Worm (Caenorhabditis elegans): ENCODE measurements around the gene T16G1.6.

The T16G1.6 gene

DNA sequence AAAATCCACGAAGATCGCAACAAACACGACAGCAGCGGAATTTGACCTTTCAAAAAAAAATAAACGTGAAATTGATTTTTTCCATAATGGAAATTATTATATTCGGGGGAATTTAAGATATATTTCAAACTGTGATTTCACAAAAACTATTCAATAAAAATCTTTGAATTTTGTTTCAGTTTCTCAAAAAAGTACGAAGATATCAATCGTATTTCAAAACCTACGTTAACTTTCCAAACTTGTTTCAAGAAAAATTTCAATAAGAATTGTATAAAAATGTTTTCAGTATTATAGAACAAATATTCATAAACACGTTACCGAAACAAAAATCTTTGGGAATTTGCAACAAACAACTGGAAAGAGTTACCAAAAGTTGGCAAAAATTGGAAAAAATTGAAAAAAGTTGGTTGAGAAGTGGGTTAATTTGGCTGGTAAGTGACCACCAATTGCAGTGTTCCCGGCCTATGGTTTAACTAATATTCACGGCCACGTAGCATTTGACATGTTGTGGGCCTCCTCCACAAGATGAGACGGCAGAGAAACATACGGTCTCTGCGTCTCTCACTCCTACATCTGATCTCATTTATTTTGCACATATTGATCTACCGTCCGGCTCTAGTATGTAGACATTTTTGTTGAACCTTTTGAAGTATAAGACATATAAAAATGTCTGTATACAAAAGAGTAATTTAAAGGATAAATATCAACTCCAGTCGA lies 14.0 kb upstream of the T16G1.6 start, which contains the start of the genes T16G1.9 and T16G1.18 (continued):
- TF ChIP-seq nhr-19 (GFP tag; conservative IDR thresholded peaks at IDR 0.05) (peak; percentile 27; the same call in 1 of the 2 replicates), elt-3 (tag; optimal IDR thresholded peaks at IDR 0.05) (peak in 1 of 6 experiments; percentile 6), unc-30 (tag; optimal IDR thresholded peaks at IDR 0.05) (no peak), ztf-11 (tag; optimal IDR thresholded peaks at IDR 0.05) (no peak), skn-1 (tag; optimal IDR thresholded peaks at IDR 0.05) (no peak), lsy-2 (tag; optimal IDR thresholded peaks at IDR 0.05) (peak; percentile 41 to 67), alr-1 (tag; optimal IDR thresholded peaks at IDR 0.05; ENCODE audit: borderline replicate concordance) (no peak), nhr-84 (tag; optimal IDR thresholded peaks at IDR 0.05) (no peak), isw-1 (GFP tag; IDR thresholded peaks at IDR 0.05) (no peak), sptf-1 (tag; optimal IDR thresholded peaks at IDR 0.05) (no peak), fkh-10 (GFP tag; optimal IDR thresholded peaks at IDR 0.05) (no peak), pqm-1 (tag; optimal IDR thresholded peaks at IDR 0.05) (no peak), hlh-4 (tag; optimal IDR thresholded peaks at IDR 0.05) (no peak), egl-13 (tag; optimal IDR thresholded peaks at IDR 0.05) (no peak), nhr-90 (tag; optimal IDR thresholded peaks at IDR 0.05; ENCODE audit: poor library complexity) (no peak), nhr-47 (tag; optimal IDR thresholded peaks at IDR 0.05) (peak; percentile 24), sox-4 (tag; optimal IDR thresholded peaks at IDR 0.05) (no peak), lin-14 (GFP tag; optimal IDR thresholded peaks at IDR 0.05) (peak; percentile 77), mdl-1 (tag; optimal IDR thresholded peaks at IDR 0.05) (no peak), mep-1 (tag; optimal IDR thresholded peaks at IDR 0.05) (peak; percentile 43), efl-1 (optimal IDR thresholded peaks at IDR 0.05) (peak; percentile 58 to 65), efl-1 (GFP tag; optimal IDR thresholded peaks at IDR 0.05 in 1 of 2) (peak in 1 of 2 experiments; percentile 28), swsn-7 (tag; optimal IDR thresholded peaks at IDR 0.05) (peak; percentile 19), lir-3 (tag; optimal IDR thresholded peaks at IDR 0.05; ENCODE audit: poor library complexity) (no peak), tbx-2 (tag; optimal IDR thresholded peaks at IDR 0.05) (peak; percentile 14), nhr-20 (tag; optimal IDR thresholded peaks at IDR 0.05) (peak; percentile 25), ceh-8 (GFP tag; optimal IDR thresholded peaks at IDR 0.05) (no peak), nhr-76 (tag; optimal IDR thresholded peaks at IDR 0.05) (no peak), aha-1 (tag; optimal IDR thresholded peaks at IDR 0.05) (no peak), pag-3 (tag; optimal IDR thresholded peaks at IDR 0.05; ENCODE audit: borderline replicate concordance, insufficient read depth) (no peak), xbp-1 (tag; optimal IDR thresholded peaks at IDR 0.05) (peak; percentile 36), ama-1 (optimal IDR thresholded peaks at IDR 0.05) (no peak), nhr-28 (tag; optimal IDR thresholded peaks at IDR 0.05) (no peak), rnt-1 (tag; optimal IDR thresholded peaks at IDR 0.05) (peak; percentile 27), ceh-63 (GFP tag; optimal IDR thresholded peaks at IDR 0.05) (no peak), jun-1 (tag; optimal IDR thresholded peaks at IDR 0.05) (no peak), egl-27 (tag; optimal IDR thresholded peaks at IDR 0.05) (no peak), snu-23 (GFP tag; optimal IDR thresholded peaks at IDR 0.05) (peak; percentile 56), snpc-4 (tag; optimal IDR thresholded peaks at IDR 0.05) (no peak), efl-3 (GFP tag; optimal IDR thresholded peaks at IDR 0.05) (no peak), unc-130 (tag; optimal IDR thresholded peaks at IDR 0.05) (no peak), grh-1 (GFP tag; IDR thresholded peaks at IDR 0.05) (no peak), nhr-71 (tag; optimal IDR thresholded peaks at IDR 0.05) (peak; percentile 49), unc-86 (tag; optimal IDR thresholded peaks at IDR 0.05) (no peak), lin-13 (GFP tag; optimal IDR thresholded peaks at IDR 0.05) (peak; percentile 22), nhr-12 (tag; optimal IDR thresholded peaks at IDR 0.05) (no peak), zip-4 (GFP tag; optimal IDR thresholded peaks at IDR 0.05) (no peak), hlh-17 (GFP tag; optimal IDR thresholded peaks at IDR 0.05; ENCODE audit: borderline replicate concordance) (no peak), ztf-4 (tag; optimal IDR thresholded peaks at IDR 0.05) (no peak), fkh-4 (tag; optimal IDR thresholded peaks at IDR 0.05; ENCODE audit: borderline replicate concordance) (no peak), Y116A8C.19 (tag; optimal IDR thresholded peaks at IDR 0.05; ENCODE audit: borderline replicate concordance) (no peak), nhr-11 (tag; optimal IDR thresholded peaks at IDR 0.05) (no peak)

Data from whole organism, L1 larva.